Worm (Caenorhabditis elegans): ENCODE results near the gene C13B4.1.

- TF ChIP-seq bed-3 (GFP tag; optimal IDR thresholded peaks at IDR 0.05), result no peak
- no peak for TF ChIP-seq nhr-76 (tag; optimal IDR thresholded peaks at IDR 0.05)
- TF ChIP-seq elt-1 (tag; optimal IDR thresholded peaks at IDR 0.05; ENCODE audit: borderline replicate concordance, insufficient read depth), result no peak
- no peak for TF ChIP-seq ces-1 (GFP tag; optimal IDR thresholded peaks at IDR 0.05)
- TF ChIP-seq nhr-2 (tag; optimal IDR thresholded peaks at IDR 0.05), result no peak
- no peak for TF ChIP-seq mls-2 (tag; optimal IDR thresholded peaks at IDR 0.05)
- TF ChIP-seq snpc-4 (tag; optimal IDR thresholded peaks at IDR 0.05), result no peak
- no peak for TF ChIP-seq lin-13 (tag; optimal IDR thresholded peaks at IDR 0.05)
- TF ChIP-seq sptf-1 (tag; optimal IDR thresholded peaks at IDR 0.05), result no peak
Measured at ce11 chrII:14497848-14498247, 18.4 kb upstream of the C13B4.1 start, which contains the start of gene dhs-8.

All from whole organism, mixed stage, embryonic.